Fruit fly (Drosophila melanogaster): Measurements from ENCODE around the gene CG14043.

dm6 chr2L:5002711-5003402 is 31.4 kb downstream of the CG14043 start:
- TF ChIP-seq h (optimal IDR thresholded peaks at IDR 0.05) (no peak), insv (optimal IDR thresholded peaks at IDR 0.05) (no peak)
